Worm (Caenorhabditis elegans): ENCODE results near the gene C38D4.7.
A peak's percentile ranks its signal among the peaks of the same experiment; 100 is the strongest.

The C38D4.7 gene

ce11 chrIII:4767869-4768645 lies 43.0 kb downstream of the C38D4.7 start:
- TF ChIP-seq ekl-4 (GFP tag; IDR thresholded peaks at IDR 0.05), result no peak
- TF ChIP-seq ztf-28 (GFP tag; IDR thresholded peaks at IDR 0.05), result no peak

ce11 chrIII:4766842-4767241 lies 44.3 kb downstream of the C38D4.7 start:
- no peak for TF ChIP-seq ztf-6 (GFP tag; IDR thresholded peaks at IDR 0.05)
- TF ChIP-seq ccch-3 (GFP tag; optimal IDR thresholded peaks at IDR 0.05), result no peak
- TF ChIP-seq ztf-18 (tag; optimal IDR thresholded peaks at IDR 0.05), result no peak
- TF ChIP-seq B0019.2 (GFP tag; conservative IDR thresholded peaks at IDR 0.05), result no peak
- no peak for TF ChIP-seq dpl-1 (GFP tag; optimal IDR thresholded peaks at IDR 0.05)

- TF ChIP-seq T07F8.4 (tag; optimal IDR thresholded peaks at IDR 0.05), result no peak
- no peak for TF ChIP-seq snpc-1.3 (tag; optimal IDR thresholded peaks at IDR 0.05; ENCODE audit: insufficient read depth)
- no peak for TF ChIP-seq nhr-90 (tag; optimal IDR thresholded peaks at IDR 0.05)
- no peak for TF ChIP-seq madf-3 (GFP tag; IDR thresholded peaks at IDR 0.05)
- no peak for TF ChIP-seq madf-10 (tag; optimal IDR thresholded peaks at IDR 0.05)
- no peak for TF ChIP-seq nhr-27 (tag; optimal IDR thresholded peaks at IDR 0.05)
- TF ChIP-seq ztf-28 (GFP tag; IDR thresholded peaks at IDR 0.05), result no peak
- no peak for TF ChIP-seq lin-54 (GFP tag; optimal IDR thresholded peaks at IDR 0.05)
- no peak for TF ChIP-seq repo-1 (tag; optimal IDR thresholded peaks at IDR 0.05)
- no peak for TF ChIP-seq lsy-27 (tag; optimal IDR thresholded peaks at IDR 0.05; ENCODE audit: borderline replicate concordance, insufficient read depth)
- no peak for TF ChIP-seq ccch-3 (GFP tag; optimal IDR thresholded peaks at IDR 0.05)
- no peak for TF ChIP-seq D2030.7 (GFP tag; IDR thresholded peaks at IDR 0.05)
- TF ChIP-seq cebp-1 (GFP tag; IDR thresholded peaks at IDR 0.05), result no peak
- TF ChIP-seq cebp-1 (tag; optimal IDR thresholded peaks at IDR 0.05), result no peak
Measured at ce11 chrIII:4765474-4765873, 45.6 kb downstream of the C38D4.7 start, which contains the start of gene B0393.5. B0393.5 (plus strand) TSS chrIII:4765774.

ce11 chrIII:4763509-4763908 lies 47.6 kb downstream of the C38D4.7 start, which contains the start of gene B0393.4:
B0393.4 (minus strand) TSS chrIII:4763609.
- TF ChIP-seq Y53G8AR.9 (GFP tag; conservative IDR thresholded peaks at IDR 0.05) (no peak), pbrm-1 (GFP tag; IDR thresholded peaks at IDR 0.05) (no peak), Y79H2A.3 (GFP tag; conservative IDR thresholded peaks at IDR 0.05) (no peak), B0336.3 (GFP tag; IDR thresholded peaks at IDR 0.05) (no peak), K12H6.12 (tag; optimal IDR thresholded peaks at IDR 0.05) (no peak), F55B11.4 (tag; optimal IDR thresholded peaks at IDR 0.05; ENCODE audit: borderline replicate concordance, insufficient read depth) (no peak), tbp1 (GFP tag; optimal IDR thresholded peaks at IDR 0.05) (no peak), hlh-12 (tag; optimal IDR thresholded peaks at IDR 0.05) (no peak), hrde-1 (tag; optimal IDR thresholded peaks at IDR 0.05; ENCODE audit: borderline replicate concordance) (no peak)

- TF ChIP-seq ZK185.1 (tag; optimal IDR thresholded peaks at IDR 0.05; ENCODE audit: poor library complexity, severe bottlenecking) (no peak), egrh-3 (GFP tag; IDR thresholded peaks at IDR 0.05) (peak; percentile 41; the same call in 1 of the 2 replicates), aptf-2 (GFP tag; conservative IDR thresholded peaks at IDR 0.05) (no peak), zfh-2 (GFP tag; conservative IDR thresholded peaks at IDR 0.05) (peak; percentile 81)
Measured at ce11 chrIII:4762846-4763245, 48.2 kb downstream of the C38D4.7 start.
